Worm (Caenorhabditis elegans) whole organism, L3 larva: ENCODE data around the gene marc-5.

Experiments
- elt-2 ChIP-seq: sonication (generic microtip); optimal IDR thresholded peaks from 2 replicates; lab custom pipeline; 2016; ENCODE audit warnings: missing genetic modification reagents, mild to moderate bottlenecking, missing genetic modification characterization, missing compliant biosample characterization
- pha-4 ChIP-seq: fragments of 150-350 bp; optimal IDR thresholded peaks from 2 replicates; lab custom pipeline; 2014; ENCODE audit warnings: missing biosample characterization, missing genetic modification reagents, missing genetic modification characterization
- pqm-1 ChIP-seq: fragments of 150-350 bp; optimal IDR thresholded peaks from 2 replicates; lab custom pipeline; 2017; ENCODE audit warnings: missing biosample characterization, missing genetic modification characterization, inconsistent platforms
- skn-1 ChIP-seq: fragments of 150-350 bp; optimal IDR thresholded peaks from 2 replicates; lab custom pipeline; 2014; ENCODE audit warnings: missing biosample characterization, missing genetic modification characterization
- ztf-11 ChIP-seq: fragments of 150-350 bp; optimal IDR thresholded peaks from 2 replicates; lab custom pipeline; 2014; ENCODE audit warnings: missing biosample characterization, missing genetic modification characterization
- ztf-4 ChIP-seq: fragments of 150-350 bp; optimal IDR thresholded peaks from 2 replicates; lab custom pipeline; 2014; ENCODE audit warnings: missing biosample characterization, missing genetic modification characterization

DNA sequence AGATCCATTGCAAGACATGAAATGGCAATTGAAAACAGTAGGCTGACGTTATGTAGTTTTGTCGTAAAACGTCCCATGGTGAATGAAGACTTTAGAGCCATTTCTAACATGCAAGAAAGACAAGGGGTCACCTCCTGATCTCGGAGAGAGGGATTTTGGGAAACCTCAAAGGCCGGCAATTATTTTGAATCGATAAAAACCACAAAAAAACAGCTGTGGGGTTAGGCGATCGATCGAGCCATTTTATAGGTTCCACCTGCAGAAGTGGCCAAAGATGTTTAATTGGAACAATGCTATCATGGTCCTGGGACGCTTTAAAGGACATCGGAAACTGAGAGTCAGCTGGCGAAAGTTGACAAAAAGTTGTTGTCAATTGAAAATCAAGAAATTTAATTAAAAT is 35.5 kb upstream of the marc-5 start, which contains the start of gene Y57A10C.11:
- TF ChIP-seq pha-4 (tag; lab: Kevin White, UChicago) (no peak), skn-1 (tag; lab: Kevin White, UChicago) (no peak), pqm-1 (tag; lab: Kevin White, UChicago) (no peak), ztf-4 (no peak), ztf-11 (tag; lab: Kevin White, UChicago) (no peak), elt-2 (tag; lab: Kevin White, UChicago) (no peak)
